Worm (Caenorhabditis elegans) whole organism, L4 larva: ENCODE measurements around the gene skr-6.

Experiments
- F37D6.2 ChIP-seq: sonication (generic microtip); optimal IDR thresholded peaks from 2 replicates; lab custom pipeline; 2016; ENCODE audit warnings: mild to moderate bottlenecking, missing genetic modification characterization, missing compliant biosample characterization
- Y5F2A.4 ChIP-seq: fragments of 200-800 bp; sonication (Bioruptor generic); optimal IDR thresholded peaks from 2 replicates; lab custom pipeline; 2018; ENCODE audit warnings: mild to moderate bottlenecking, missing genetic modification characterization, missing compliant biosample characterization
- ZK546.5 ChIP-seq, 2 experiments: sonication (generic microtip); optimal IDR thresholded peaks; 2 replicates each; lab custom pipeline; 2017; ENCODE audit warnings: missing biosample characterization in 2 of 2, missing genetic modification characterization in 2 of 2
- aha-1 ChIP-seq: fragments of 150-350 bp; peaks from one replicate; lab custom pipeline; 2014; ENCODE audit warnings: missing biosample characterization, missing genetic modification characterization
- ceh-32 ChIP-seq: sonication (generic microtip); optimal IDR thresholded peaks from 2 replicates; lab custom pipeline; 2016; ENCODE audit warnings: mild to moderate bottlenecking, missing genetic modification characterization, missing compliant biosample characterization; ENCODE audit not compliant: poor library complexity
- ceh-44 ChIP-seq: fragments of 200-800 bp; sonication (Bioruptor generic); IDR thresholded peaks from 2 replicates; pipeline ENCODE4 v1.3.6; 2022; ENCODE audit warnings: missing genetic modification reagents, missing genetic modification characterization, missing compliant biosample characterization
- ceh-82 ChIP-seq: sonication (generic microtip); optimal IDR thresholded peaks from 2 replicates; lab custom pipeline; 2017; ENCODE audit warnings: missing biosample characterization, missing genetic modification characterization
- ces-1 ChIP-seq: fragments of 150-350 bp; sonication (generic microtip); optimal IDR thresholded peaks from 4 replicates; lab custom pipeline; 2014; ENCODE audit warnings: missing biosample characterization, missing genetic modification reagents, missing genetic modification characterization
- cey-2 ChIP-seq: sonication (generic microtip); optimal IDR thresholded peaks from 3 replicates; lab custom pipeline; 2017; ENCODE audit warnings: missing genetic modification characterization, mild to moderate bottlenecking, missing compliant biosample characterization, antibody characterized with exemption, borderline replicate concordance; ENCODE audit not compliant: insufficient read depth
- daf-12 ChIP-seq: fragments of 150-350 bp; optimal IDR thresholded peaks from 2 replicates; lab custom pipeline; 2014; ENCODE audit warnings: missing biosample characterization, missing genetic modification reagents, missing genetic modification characterization
- daf-16 ChIP-seq, 3 experiments: sonication (generic microtip); optimal IDR thresholded peaks; 2 replicates each; lab custom pipeline; 2016 to 2017; ENCODE audit warnings: missing genetic modification characterization in 3 of 3, missing genetic modification reagents in 3 of 3, mild to moderate bottlenecking in 2 of 3, missing compliant biosample characterization in 2 of 3, missing biosample characterization in 1 of 3, moderate library complexity in 1 of 3
- daf-8 ChIP-seq: fragments of 200-800 bp; sonication (Bioruptor generic); IDR thresholded peaks from 2 replicates; pipeline ENCODE4 v1.3.6; 2022; ENCODE audit warnings: missing genetic modification characterization, missing compliant biosample characterization
- dmd-6 ChIP-seq: fragments of 200-800 bp; sonication (Bioruptor generic); IDR thresholded peaks from 2 replicates; pipeline ENCODE4 v1.3.6; 2022; ENCODE audit warnings: missing genetic modification reagents, missing genetic modification characterization, missing compliant biosample characterization
- dmd-9 ChIP-seq: fragments of 200-800 bp; sonication (Bioruptor generic); IDR thresholded peaks from 2 replicates; pipeline ENCODE4 v1.3.6; 2022; ENCODE audit warnings: missing genetic modification reagents, missing genetic modification characterization, missing compliant biosample characterization
- duxl-1 ChIP-seq: sonication (generic microtip); optimal IDR thresholded peaks from 2 replicates; lab custom pipeline; 2016; ENCODE audit warnings: mild to moderate bottlenecking, missing genetic modification characterization, moderate library complexity, missing compliant biosample characterization; ENCODE audit not compliant: poor library complexity
- dve-1 ChIP-seq: sonication (generic microtip); optimal IDR thresholded peaks from 2 replicates; lab custom pipeline; 2017; ENCODE audit warnings: antibody characterized with exemption, mild to moderate bottlenecking, missing genetic modification characterization, missing compliant biosample characterization; ENCODE audit not compliant: insufficient read depth
- hlh-30 ChIP-seq: sonication (generic microtip); optimal IDR thresholded peaks from 2 replicates; lab custom pipeline; 2017; ENCODE audit warnings: antibody characterized with exemption, mild to moderate bottlenecking, missing genetic modification characterization, missing compliant biosample characterization; ENCODE audit not compliant: insufficient read depth
- lim-7 ChIP-seq: fragments of 200-800 bp; sonication (Bioruptor generic); IDR thresholded peaks from 2 replicates; pipeline ENCODE4 v1.3.6; 2022; ENCODE audit warnings: missing genetic modification characterization, missing compliant biosample characterization
- lin-15B ChIP-seq: fragments of 150-350 bp; sonication (generic microtip); optimal IDR thresholded peaks from 3 replicates; lab custom pipeline; 2014; ENCODE audit warnings: missing biosample characterization, missing genetic modification characterization
- lin-29 ChIP-seq: fragments of 200-800 bp; sonication (Bioruptor generic); IDR thresholded peaks from 2 replicates; pipeline ENCODE4 v1.3.6; 2022; ENCODE audit warnings: missing genetic modification reagents, missing genetic modification characterization, missing compliant biosample characterization
- lin-39 ChIP-seq: fragments of 150-350 bp; optimal IDR thresholded peaks from 2 replicates; lab custom pipeline; 2014; ENCODE audit warnings: missing biosample characterization, missing genetic modification reagents, missing genetic modification characterization
- madf-9 ChIP-seq: fragments of 200-800 bp; sonication (Bioruptor generic); conservative IDR thresholded peaks from 2 replicates; pipeline ENCODE4 v1.3.6; 2022; ENCODE audit warnings: missing genetic modification reagents, missing genetic modification characterization, missing compliant biosample characterization
- mxl-2 ChIP-seq: fragments of 200-800 bp; sonication (Bioruptor generic); conservative IDR thresholded peaks from 2 replicates; pipeline ENCODE4 v1.3.6; 2022; ENCODE audit warnings: missing genetic modification reagents, missing genetic modification characterization, missing compliant biosample characterization
- mxl-3 ChIP-seq: fragments of 200-800 bp; sonication (Bioruptor generic); optimal IDR thresholded peaks from 2 replicates; lab custom pipeline; 2018; ENCODE audit warnings: mild to moderate bottlenecking, missing genetic modification characterization, missing compliant biosample characterization
- nhr-102 ChIP-seq: sonication (generic microtip); optimal IDR thresholded peaks from 2 replicates; lab custom pipeline; 2016; ENCODE audit warnings: mild to moderate bottlenecking, missing genetic modification characterization, moderate library complexity, missing compliant biosample characterization
- nhr-11 ChIP-seq: fragments of 150-350 bp; optimal IDR thresholded peaks from 2 replicates; lab custom pipeline; 2014; ENCODE audit warnings: missing biosample characterization, missing genetic modification characterization
- nhr-25 ChIP-seq: sonication (generic microtip); optimal IDR thresholded peaks from 2 replicates; lab custom pipeline; 2017; ENCODE audit warnings: missing genetic modification characterization, mild to moderate bottlenecking, missing compliant biosample characterization, antibody characterized with exemption, moderate library complexity, borderline replicate concordance; ENCODE audit not compliant: insufficient read depth
- nhr-28 ChIP-seq: fragments of 150-350 bp; optimal IDR thresholded peaks from 2 replicates; lab custom pipeline; 2014; ENCODE audit warnings: missing biosample characterization, missing genetic modification characterization
- pha-4 ChIP-seq, 2 experiments: fragments of 150-350 bp in 1 of 2; fragments of 200-800 bp in 1 of 2; sonication (Bioruptor generic) in 1 of 2; IDR thresholded peaks in 1 of 2; optimal IDR thresholded peaks in 1 of 2; 2 replicates each; pipeline versions ENCODE4 v1.3.6 to Lab custom; 2014 to 2022; ENCODE audit warnings: missing genetic modification characterization in 2 of 2, missing genetic modification reagents in 2 of 2, missing biosample characterization in 1 of 2, missing compliant biosample characterization in 1 of 2
- pqm-1 ChIP-seq: sonication (generic microtip); optimal IDR thresholded peaks from 2 replicates; lab custom pipeline; 2017; ENCODE audit warnings: missing biosample characterization, missing genetic modification characterization
- set-16 ChIP-seq: fragments of 200-800 bp; sonication (Bioruptor generic); IDR thresholded peaks from 2 replicates; pipeline ENCODE4 v1.3.6; 2022; ENCODE audit warnings: missing genetic modification reagents, missing genetic modification characterization, missing compliant biosample characterization
- zag-1 ChIP-seq: fragments of 150-350 bp; optimal IDR thresholded peaks from 2 replicates; lab custom pipeline; 2014; ENCODE audit warnings: missing biosample characterization, missing genetic modification characterization

skr-6 gene

ce11 chrV:18253494-18253893 lies 16.3 kb downstream of the skr-6 start, which contains the start of gene R10E8.2:
Gene R10E8.2 (plus strand): TSS chrV:18253794.
- TF ChIP-seq lim-7 (GFP tag; lab: Robert Waterston, UW), result no peak
- no peak for TF ChIP-seq pha-4 (GFP tag; IDR thresholded peaks at IDR 0.05; lab: Robert Waterston, UW)
- no peak for TF ChIP-seq pha-4 (tag; optimal IDR thresholded peaks at IDR 0.05; lab: Kevin White, UChicago)
- no peak for TF ChIP-seq dmd-9
- no peak for TF ChIP-seq ceh-32 (tag; lab: Kevin White, UChicago)
- no peak for TF ChIP-seq lin-15B (tag; lab: Kevin White, UChicago)
- TF ChIP-seq ceh-44 (GFP tag; lab: Robert Waterston, UW), result no peak
- no peak for TF ChIP-seq nhr-11 (tag; lab: Kevin White, UChicago)
- TF ChIP-seq daf-8 (GFP tag; lab: Robert Waterston, UW), result no peak
- TF ChIP-seq ZK546.5 (tag; optimal IDR thresholded peaks at IDR 0.05; lab: Kevin White, UChicago), result no peak
- TF ChIP-seq mxl-2 (GFP tag; lab: Robert Waterston, UW), result no peak
- no peak for TF ChIP-seq lin-29 (GFP tag; lab: Robert Waterston, UW)
- TF ChIP-seq nhr-102 (tag; lab: Kevin White, UChicago), result no peak

- TF ChIP-seq hlh-30 (tag; lab: Kevin White, UChicago), result no peak
- TF ChIP-seq Y5F2A.4 (GFP tag; lab: Kevin White, UChicago), result no peak
- no peak for TF ChIP-seq ceh-82 (tag; lab: Kevin White, UChicago)
- peak; percentile 57 for TF ChIP-seq nhr-28 (tag; lab: Kevin White, UChicago)
- peak; percentile 15 for TF ChIP-seq pqm-1
- TF ChIP-seq, all 104 proteins: peak for 2
These were observed 17.5 kb downstream of the skr-6 start, which contains the start of gene R10E8.1 for ce11 chrV:18252239-18252638. Gene R10E8.1 (minus strand): TSS chrV:18252416.

- TF ChIP-seq nhr-28 (tag; lab: Kevin White, UChicago) (peak; percentile 63), duxl-1 (tag; lab: Kevin White, UChicago) (no peak), pha-4 (GFP tag; IDR thresholded peaks at IDR 0.05; lab: Robert Waterston, UW) (no peak), pha-4 (tag; optimal IDR thresholded peaks at IDR 0.05; lab: Kevin White, UChicago) (no peak), madf-9 (GFP tag; lab: Robert Waterston, UW) (no peak), F37D6.2 (tag; lab: Kevin White, UChicago) (no peak), dve-1 (tag; lab: Kevin White, UChicago) (peak; percentile 29), cey-2 (tag; lab: Kevin White, UChicago) (no peak), daf-8 (GFP tag; lab: Robert Waterston, UW) (no peak), dmd-6 (GFP tag; lab: Robert Waterston, UW) (peak; percentile 36; the same call in 1 of the 2 replicates), lin-39 (tag; lab: Kevin White, UChicago) (no peak), zag-1 (tag; lab: Kevin White, UChicago) (no peak), dmd-9 (no peak), daf-16 (GFP tag; optimal IDR thresholded peaks at IDR 0.05; lab: Kevin White, UChicago) (no peak), daf-16 (tag; optimal IDR thresholded peaks at IDR 0.05; lab: Kevin White, UChicago) (peak; percentile 49), set-16 (no peak), pqm-1 (peak; percentile 77), daf-12 (no peak)
These were observed 23.7 kb downstream of the skr-6 start for ce11 chrV:18246077-18246476.

ce11 chrV:18244408-18244807 lies 25.4 kb downstream of the skr-6 start:
- TF ChIP-seq daf-16 (GFP tag; optimal IDR thresholded peaks at IDR 0.05; lab: Kevin White, UChicago) (no peak), daf-16 (tag; optimal IDR thresholded peaks at IDR 0.05; lab: Kevin White, UChicago) (peak; percentile 28), mxl-3 (GFP tag; lab: Kevin White, UChicago) (no peak), ceh-82 (tag; lab: Kevin White, UChicago) (no peak), aha-1 (tag; lab: Kevin White, UChicago) (peak; percentile 34), pqm-1 (peak; percentile 30), pha-4 (GFP tag; IDR thresholded peaks at IDR 0.05; lab: Robert Waterston, UW) (no peak), pha-4 (tag; optimal IDR thresholded peaks at IDR 0.05; lab: Kevin White, UChicago) (no peak), ZK546.5 (tag; optimal IDR thresholded peaks at IDR 0.05; lab: Kevin White, UChicago) (no peak), nhr-28 (tag; lab: Kevin White, UChicago) (peak; percentile 77), cey-2 (tag; lab: Kevin White, UChicago) (no peak), ces-1 (GFP tag; lab: Kevin White, UChicago) (no peak), dve-1 (tag; lab: Kevin White, UChicago) (peak; percentile 17), nhr-25 (tag; lab: Kevin White, UChicago) (no peak)
